Worm (Caenorhabditis elegans) whole organism, L4 larva: ENCODE measurements around the gene C18A3.10.

Experiments used
- F37D6.2 ChIP-seq: sonication (generic microtip); optimal IDR thresholded peaks from 2 replicates; lab custom pipeline; 2016; ENCODE audit warnings: mild to moderate bottlenecking, missing genetic modification characterization, missing compliant biosample characterization
- F49E8.2 ChIP-seq: sonication (generic microtip); optimal IDR thresholded peaks from 2 replicates; lab custom pipeline; 2016; ENCODE audit warnings: missing compliant biosample characterization, mild to moderate bottlenecking, missing genetic modification characterization, borderline replicate concordance
- T26A8.4 ChIP-seq: fragments of 200-800 bp; sonication (Bioruptor generic); IDR thresholded peaks from 2 replicates; pipeline ENCODE4 v1.3.6; 2022; ENCODE audit warnings: missing genetic modification characterization, missing compliant biosample characterization
- Y48G9A.11 ChIP-seq: fragments of 200-800 bp; sonication (Bioruptor generic); IDR thresholded peaks from 2 replicates; pipeline ENCODE4 v1.3.6; 2022; ENCODE audit warnings: missing genetic modification reagents, missing genetic modification characterization, missing compliant biosample characterization
- aha-1 ChIP-seq: fragments of 150-350 bp; peaks from one replicate; lab custom pipeline; 2014; ENCODE audit warnings: missing biosample characterization, missing genetic modification characterization
- ama-1 ChIP-seq: fragments of 150-350 bp; optimal IDR thresholded peaks from 2 replicates; lab custom pipeline; 2014; ENCODE audit warnings: inconsistent platforms, mixed read lengths
- arid-1 ChIP-seq: fragments of 200-800 bp; sonication (Bioruptor generic); conservative IDR thresholded peaks from 2 replicates; pipeline ENCODE4 v1.3.6; 2022; ENCODE audit warnings: missing genetic modification reagents, missing genetic modification characterization, missing compliant biosample characterization
- ceh-20 ChIP-seq: fragments of 200-800 bp; sonication (Bioruptor generic); IDR thresholded peaks from 2 replicates; pipeline ENCODE4 v1.3.6; 2022; ENCODE audit warnings: missing genetic modification reagents, missing genetic modification characterization, missing compliant biosample characterization
- ceh-44 ChIP-seq: fragments of 200-800 bp; sonication (Bioruptor generic); IDR thresholded peaks from 2 replicates; pipeline ENCODE4 v1.3.6; 2022; ENCODE audit warnings: missing genetic modification reagents, missing genetic modification characterization, missing compliant biosample characterization
- ceh-82 ChIP-seq: sonication (generic microtip); optimal IDR thresholded peaks from 2 replicates; lab custom pipeline; 2017; ENCODE audit warnings: missing biosample characterization, missing genetic modification characterization
- ctbp-1 ChIP-seq: fragments of 200-800 bp; sonication (Bioruptor generic); IDR thresholded peaks from 2 replicates; pipeline ENCODE4 v1.3.6; 2022; ENCODE audit warnings: missing genetic modification reagents, missing genetic modification characterization, missing compliant biosample characterization
- daf-16 ChIP-seq, 3 experiments: sonication (generic microtip); optimal IDR thresholded peaks; 2 replicates each; lab custom pipeline; 2016 to 2017; ENCODE audit warnings: missing genetic modification characterization in 3 of 3, missing genetic modification reagents in 3 of 3, mild to moderate bottlenecking in 2 of 3, missing compliant biosample characterization in 2 of 3, missing biosample characterization in 1 of 3, moderate library complexity in 1 of 3
- dmd-6 ChIP-seq: fragments of 200-800 bp; sonication (Bioruptor generic); IDR thresholded peaks from 2 replicates; pipeline ENCODE4 v1.3.6; 2022; ENCODE audit warnings: missing genetic modification reagents, missing genetic modification characterization, missing compliant biosample characterization
- dpl-1 ChIP-seq: fragments of 150-350 bp; optimal IDR thresholded peaks from 2 replicates; lab custom pipeline; 2014; ENCODE audit warnings: missing biosample characterization, missing genetic modification reagents, missing genetic modification characterization
- duxl-1 ChIP-seq: sonication (generic microtip); optimal IDR thresholded peaks from 2 replicates; lab custom pipeline; 2016; ENCODE audit warnings: mild to moderate bottlenecking, missing genetic modification characterization, moderate library complexity, missing compliant biosample characterization; ENCODE audit not compliant: poor library complexity
- dve-1 ChIP-seq: sonication (generic microtip); optimal IDR thresholded peaks from 2 replicates; lab custom pipeline; 2017; ENCODE audit warnings: antibody characterized with exemption, mild to moderate bottlenecking, missing genetic modification characterization, missing compliant biosample characterization; ENCODE audit not compliant: insufficient read depth
- hlh-11 ChIP-seq: fragments of 200-800 bp; sonication (Bioruptor generic); optimal IDR thresholded peaks from 2 replicates; lab custom pipeline; 2018; ENCODE audit warnings: mild to moderate bottlenecking, missing genetic modification characterization, missing compliant biosample characterization
- hlh-30 ChIP-seq: sonication (generic microtip); optimal IDR thresholded peaks from 2 replicates; lab custom pipeline; 2017; ENCODE audit warnings: antibody characterized with exemption, mild to moderate bottlenecking, missing genetic modification characterization, missing compliant biosample characterization; ENCODE audit not compliant: insufficient read depth
- hmg-1.1 ChIP-seq: fragments of 200-800 bp; sonication (Bioruptor generic); IDR thresholded peaks from 2 replicates; pipeline ENCODE4 v1.3.6; 2022; ENCODE audit warnings: missing genetic modification reagents, missing genetic modification characterization, missing compliant biosample characterization
- jun-1 ChIP-seq: fragments of 150-350 bp; optimal IDR thresholded peaks from 2 replicates; lab custom pipeline; 2014; ENCODE audit warnings: missing biosample characterization, missing genetic modification reagents, missing genetic modification characterization
- lin-1 ChIP-seq: fragments of 200-800 bp; sonication (Bioruptor generic); IDR thresholded peaks from 2 replicates; pipeline ENCODE4 v1.3.6; 2022; ENCODE audit warnings: missing genetic modification reagents, missing genetic modification characterization, missing compliant biosample characterization
- lin-15B ChIP-seq: fragments of 150-350 bp; sonication (generic microtip); optimal IDR thresholded peaks from 3 replicates; lab custom pipeline; 2014; ENCODE audit warnings: missing biosample characterization, missing genetic modification characterization
- lin-38 ChIP-seq: fragments of 200-800 bp; sonication (Bioruptor generic); IDR thresholded peaks from 2 replicates; pipeline ENCODE4 v1.3.6; 2022; ENCODE audit warnings: missing genetic modification reagents, missing genetic modification characterization, missing compliant biosample characterization
- lsy-2 ChIP-seq, 2 experiments: fragments of 150-350 bp in 1 of 2; sonication (generic microtip) in 1 of 2; optimal IDR thresholded peaks; 2 replicates each; lab custom pipeline; 2014 to 2017; ENCODE audit warnings: missing biosample characterization in 2 of 2, missing genetic modification characterization in 2 of 2
- madf-5 ChIP-seq, 2 experiments: fragments of 200-800 bp; sonication (Bioruptor generic); IDR thresholded peaks; 2 replicates each; pipeline ENCODE4 v1.3.6; 2022; ENCODE audit warnings: missing compliant biosample characterization in 2 of 2, missing genetic modification characterization in 2 of 2
- mep-1 ChIP-seq: fragments of 150-350 bp; sonication (generic microtip); optimal IDR thresholded peaks from 3 replicates; lab custom pipeline; 2014; ENCODE audit warnings: missing biosample characterization, missing genetic modification characterization
- mes-2 ChIP-seq: sonication (generic microtip); optimal IDR thresholded peaks from 2 replicates; lab custom pipeline; 2016; ENCODE audit warnings: missing genotype, mild to moderate bottlenecking, missing genetic modification characterization, missing compliant biosample characterization; ENCODE audit not compliant: poor library complexity, severe bottlenecking
- nhr-102 ChIP-seq: sonication (generic microtip); optimal IDR thresholded peaks from 2 replicates; lab custom pipeline; 2016; ENCODE audit warnings: mild to moderate bottlenecking, missing genetic modification characterization, moderate library complexity, missing compliant biosample characterization
- nhr-11 ChIP-seq: fragments of 150-350 bp; optimal IDR thresholded peaks from 2 replicates; lab custom pipeline; 2014; ENCODE audit warnings: missing biosample characterization, missing genetic modification characterization
- nhr-111 ChIP-seq: fragments of 200-800 bp; sonication (Bioruptor generic); optimal IDR thresholded peaks from 2 replicates; lab custom pipeline; 2018; ENCODE audit warnings: mild to moderate bottlenecking, missing genetic modification characterization, missing compliant biosample characterization
- nhr-237 ChIP-seq: sonication (generic microtip); optimal IDR thresholded peaks from 2 replicates; lab custom pipeline; 2017; ENCODE audit warnings: missing biosample characterization, missing genetic modification characterization
- nhr-25 ChIP-seq: sonication (generic microtip); optimal IDR thresholded peaks from 2 replicates; lab custom pipeline; 2017; ENCODE audit warnings: missing genetic modification characterization, mild to moderate bottlenecking, missing compliant biosample characterization, antibody characterized with exemption, moderate library complexity, borderline replicate concordance; ENCODE audit not compliant: insufficient read depth
- nhr-28 ChIP-seq: fragments of 150-350 bp; optimal IDR thresholded peaks from 2 replicates; lab custom pipeline; 2014; ENCODE audit warnings: missing biosample characterization, missing genetic modification characterization
- nhr-41 ChIP-seq: fragments of 200-800 bp; sonication (Bioruptor generic); IDR thresholded peaks from 2 replicates; pipeline ENCODE4 v1.3.6; 2022; ENCODE audit warnings: missing genetic modification reagents, missing genetic modification characterization, missing compliant biosample characterization
- nhr-6 ChIP-seq: fragments of 150-350 bp; optimal IDR thresholded peaks from 2 replicates; lab custom pipeline; 2014; ENCODE audit warnings: missing biosample characterization, missing genetic modification characterization
- php-3 ChIP-seq: fragments of 200-800 bp; sonication (Bioruptor generic); IDR thresholded peaks from 2 replicates; pipeline ENCODE4 v1.3.6; 2022; ENCODE audit warnings: missing genetic modification reagents, missing genetic modification characterization, missing compliant biosample characterization
- rbr-2 ChIP-seq: sonication (generic microtip); optimal IDR thresholded peaks from 2 replicates; lab custom pipeline; 2016; ENCODE audit warnings: missing genotype, missing genetic modification characterization, missing compliant biosample characterization
- snpc-4 ChIP-seq: fragments of 150-350 bp; optimal IDR thresholded peaks from 2 replicates; lab custom pipeline; 2014; ENCODE audit warnings: missing biosample characterization, missing genetic modification characterization
- spr-1 ChIP-seq: sonication (generic microtip); optimal IDR thresholded peaks from 2 replicates; lab custom pipeline; 2016; ENCODE audit warnings: mild to moderate bottlenecking, missing genetic modification characterization, missing compliant biosample characterization
- spr-3 ChIP-seq: fragments of 200-800 bp; sonication (Bioruptor generic); optimal IDR thresholded peaks from 2 replicates; lab custom pipeline; 2018; ENCODE audit warnings: mild to moderate bottlenecking, missing genetic modification characterization, missing compliant biosample characterization
- unc-62 ChIP-seq, 3 experiments: fragments of 150-350 bp in 1 of 3; sonication (generic microtip); optimal IDR thresholded peaks in 2 of 3; peaks in 1 of 3; 1 replicate in 1 of 3; 2 replicates in 2 of 3; lab custom pipeline; 2014 to 2017; ENCODE audit warnings: missing biosample characterization in 3 of 3, missing genetic modification characterization in 3 of 3, missing genetic modification reagents in 3 of 3, missing genotype in 1 of 3
- zfp-2 ChIP-seq: sonication (generic microtip); optimal IDR thresholded peaks from 2 replicates; lab custom pipeline; 2016; ENCODE audit warnings: mild to moderate bottlenecking, missing genetic modification characterization, missing compliant biosample characterization
- zfp-3 ChIP-seq: fragments of 200-800 bp; sonication (Bioruptor generic); conservative IDR thresholded peaks from 2 replicates; pipeline ENCODE4 v1.3.6; 2022; ENCODE audit warnings: missing genetic modification reagents, missing genetic modification characterization, missing compliant biosample characterization
- zip-11 ChIP-seq: fragments of 200-800 bp; sonication (Bioruptor generic); IDR thresholded peaks from 2 replicates; pipeline ENCODE4 v1.3.6; 2022; ENCODE audit warnings: missing genetic modification characterization, missing compliant biosample characterization
- ztf-11 ChIP-seq: fragments of 150-350 bp; optimal IDR thresholded peaks from 2 replicates; lab custom pipeline; 2014; ENCODE audit warnings: missing biosample characterization, missing genetic modification characterization
- ztf-7 ChIP-seq: fragments of 150-350 bp; optimal IDR thresholded peaks from 2 replicates; lab custom pipeline; 2014; ENCODE audit warnings: missing biosample characterization, missing genetic modification characterization

C18A3.10 gene

ce11 chrII:5702611-5703192, 12.9 kb downstream of the C18A3.10 start (continued):
- TF ChIP-seq nhr-41 (GFP tag; lab: Robert Waterston, UW), result no peak
- TF ChIP-seq, all 104 proteins: peak for 7

- TF ChIP-seq lsy-2 (tag; optimal IDR thresholded peaks at IDR 0.05; lab: Kevin White, UChicago) (peak in 1 of 2 experiments; percentile 76), zip-11 (no peak), jun-1 (tag; lab: Kevin White, UChicago) (peak; percentile 30), nhr-11 (tag; lab: Kevin White, UChicago) (peak; percentile 0), ceh-82 (tag; lab: Kevin White, UChicago) (no peak), ztf-7 (tag; lab: Kevin White, UChicago) (peak; percentile 27), hlh-11 (tag; lab: Kevin White, UChicago) (peak; percentile 64), unc-62 (GFP tag; optimal IDR thresholded peaks at IDR 0.05 in 1 of 2; lab: Kevin White, UChicago) (peak in 1 of 2 experiments; percentile 59), unc-62 (tag; optimal IDR thresholded peaks at IDR 0.05; lab: Kevin White, UChicago) (no peak), snpc-4 (tag; lab: Kevin White, UChicago) (peak; percentile 94), aha-1 (peak; percentile 26), ctbp-1 (GFP tag; lab: Robert Waterston, UW) (0 out of 2 replicates have a peak, but pooled peaks have one; percentile 53), Y48G9A.11 (0 out of 2 replicates have a peak, but pooled peaks have one; percentile 39), duxl-1 (tag; lab: Kevin White, UChicago) (peak; percentile 76), spr-3 (GFP tag; lab: Kevin White, UChicago) (peak; percentile 30), madf-5 (GFP tag; IDR thresholded peaks at IDR 0.05; lab: Robert Waterston, UW) (no peak), ceh-44 (GFP tag; lab: Robert Waterston, UW) (peak; percentile 93), ztf-11 (no peak), ama-1 (peak; percentile 95), lin-15B (tag; lab: Kevin White, UChicago) (peak; percentile 19), hlh-30 (tag; lab: Kevin White, UChicago) (peak; percentile 86), F49E8.2 (peak; percentile 21), nhr-25 (tag; lab: Kevin White, UChicago) (peak; percentile 35), mep-1 (tag; lab: Kevin White, UChicago) (peak; percentile 56), lin-38 (GFP tag; lab: Robert Waterston, UW) (peak; percentile 57), rbr-2 (tag; lab: Kevin White, UChicago) (peak; percentile 59), arid-1 (peak; percentile 10; the same call in 1 of the 2 replicates), dve-1 (tag; lab: Kevin White, UChicago) (peak; percentile 87), nhr-237 (tag; lab: Kevin White, UChicago) (no peak), spr-1 (tag; lab: Kevin White, UChicago) (peak; percentile 21), zfp-3 (GFP tag; lab: Robert Waterston, UW) (no peak), mes-2 (tag; lab: Kevin White, UChicago) (peak; percentile 77), F37D6.2 (tag; lab: Kevin White, UChicago) (no peak), T26A8.4 (GFP tag; lab: Robert Waterston, UW) (peak; percentile 78), dpl-1 (GFP tag; lab: Kevin White, UChicago) (peak; percentile 31), lin-1 (GFP tag; lab: Robert Waterston, UW) (0 out of 2 replicates have a peak, but pooled peaks have one; percentile 16), hmg-1.1 (peak; percentile 44; the same call in 1 of the 2 replicates), nhr-111 (GFP tag; lab: Kevin White, UChicago) (peak; percentile 39), nhr-102 (tag; lab: Kevin White, UChicago) (peak; percentile 66), zfp-2 (tag; lab: Kevin White, UChicago) (no peak), nhr-28 (tag; lab: Kevin White, UChicago) (peak; percentile 11), daf-16 (GFP tag; optimal IDR thresholded peaks at IDR 0.05; lab: Kevin White, UChicago) (no peak), daf-16 (tag; optimal IDR thresholded peaks at IDR 0.05; lab: Kevin White, UChicago) (peak; percentile 60), php-3 (GFP tag; lab: Robert Waterston, UW) (peak; percentile 45; the same call in 1 of the 2 replicates), nhr-6 (tag; lab: Kevin White, UChicago) (peak; percentile 46), dmd-6 (peak; percentile 43), ceh-20 (no peak)
Measured at ce11 chrII:5701485-5701884, 14.2 kb downstream of the C18A3.10 start.
